Fruit fly (Drosophila melanogaster): ENCODE measurements around the gene Rpn3.

- TF ChIP-seq CG8159 (tag; optimal IDR thresholded peaks at IDR 0.05) (no peak), CG17806 (tag; optimal IDR thresholded peaks at IDR 0.05) (no peak), CG9948 (tag; optimal IDR thresholded peaks at IDR 0.05) (no peak), CG34367 (tag; optimal IDR thresholded peaks at IDR 0.05) (no peak), Pif1B (GFP tag; optimal IDR thresholded peaks at IDR 0.05) (no peak), CG10348 (GFP tag; IDR thresholded peaks at IDR 0.05) (no peak), CG15710 (tag; optimal IDR thresholded peaks at IDR 0.05) (no peak), rn (GFP tag; IDR thresholded peaks at IDR 0.05) (no peak), Snoo (tag; optimal IDR thresholded peaks at IDR 0.05) (no peak), Pif1A (GFP tag; optimal IDR thresholded peaks at IDR 0.05) (no peak), D1 (tag; optimal IDR thresholded peaks at IDR 0.05) (no peak)
These were observed 10.0 kb upstream of the Rpn3 start, which contains the start of gene Catsup for dm6 chr2L:19041590-19041989.
